Fruit fly (Drosophila melanogaster) whole organism, embryonic: ENCODE measurements around the gene OtopLc.

Experiments
- Bdp1 ChIP-seq: fragments of 200-800 bp; sonication (Bioruptor generic); optimal IDR thresholded peaks from 3 replicates; lab custom pipeline; 2016; ENCODE audit warnings: missing biosample characterization, missing genetic modification characterization
- Bteb2 ChIP-seq: fragments of 200-800 bp; sonication (Bioruptor generic); optimal IDR thresholded peaks from 2 replicates; lab custom pipeline; 2016; ENCODE audit warnings: missing biosample characterization, missing genetic modification characterization
- CG11085 ChIP-seq: fragments of 200-800 bp; sonication (Bioruptor generic); IDR thresholded peaks from 2 replicates; pipeline ENCODE4 v1.3.6; 2022; ENCODE audit warnings: missing biosample characterization, missing genetic modification characterization
- CG11560 ChIP-seq: fragments of 200-800 bp; sonication (Bioruptor generic); IDR thresholded peaks from 3 replicates; pipeline ENCODE4 v1.3.6; 2022; ENCODE audit warnings: missing biosample characterization, missing genetic modification characterization
- CG12744 ChIP-seq: fragments of 200-800 bp; sonication (Bioruptor generic); optimal IDR thresholded peaks from 2 replicates; lab custom pipeline; 2016; ENCODE audit warnings: missing biosample characterization, missing genetic modification characterization
- CG14710 ChIP-seq: fragments of 200-800 bp; sonication (Bioruptor generic); optimal IDR thresholded peaks from 3 replicates; lab custom pipeline; 2019; ENCODE audit warnings: missing biosample characterization, mild to moderate bottlenecking, missing genetic modification characterization, moderate library complexity
- CG15269 ChIP-seq: fragments of 200-800 bp; sonication (Bioruptor generic); optimal IDR thresholded peaks from 2 replicates; lab custom pipeline; 2018; ENCODE audit warnings: missing biosample characterization, mild to moderate bottlenecking, missing genetic modification characterization, moderate library complexity
- CG15696 ChIP-seq: fragments of 200-800 bp; sonication (Bioruptor generic); optimal IDR thresholded peaks from 2 replicates; lab custom pipeline; 2019; ENCODE audit warnings: missing biosample characterization, mild to moderate bottlenecking, missing genetic modification characterization, moderate library complexity
- CG16815 ChIP-seq: fragments of 200-800 bp; sonication (Bioruptor generic); optimal IDR thresholded peaks from 3 replicates; lab custom pipeline; 2017; ENCODE audit warnings: missing biosample characterization, mild to moderate bottlenecking, missing genetic modification characterization
- CG17829 ChIP-seq: fragments of 200-800 bp; optimal IDR thresholded peaks from 2 replicates; lab custom pipeline; 2019; ENCODE audit warnings: missing biosample characterization, mild to moderate bottlenecking, missing genetic modification characterization, moderate library complexity
- CG2129 ChIP-seq: fragments of 200-800 bp; sonication (Bioruptor generic); IDR thresholded peaks from 2 replicates; pipeline ENCODE4 v1.3.6; 2022; ENCODE audit warnings: missing biosample characterization, missing genetic modification characterization; ENCODE audit not compliant: partially characterized antibody
- CG2202 ChIP-seq: fragments of 200-800 bp; sonication (Bioruptor generic); optimal IDR thresholded peaks from 2 replicates; lab custom pipeline; 2018; ENCODE audit warnings: missing biosample characterization, mild to moderate bottlenecking, missing genetic modification characterization
- CG32767 ChIP-seq: fragments of 200-800 bp; sonication (Bioruptor generic); IDR thresholded peaks from 2 replicates; pipeline ENCODE4 v1.3.6; 2022; ENCODE audit warnings: missing biosample characterization, missing genetic modification characterization
- CG4328 ChIP-seq: fragments of 200-800 bp; sonication (Bioruptor generic); optimal IDR thresholded peaks from 3 replicates; lab custom pipeline; 2017; ENCODE audit warnings: missing biosample characterization, missing genetic modification reagents, missing genetic modification characterization
- CG6654 ChIP-seq: fragments of 200-800 bp; sonication (Bioruptor generic); optimal IDR thresholded peaks from 2 replicates; lab custom pipeline; 2017; ENCODE audit warnings: missing biosample characterization, mild to moderate bottlenecking, missing genetic modification characterization
- CG6791 ChIP-seq: fragments of 200-800 bp; sonication (Bioruptor generic); IDR thresholded peaks from 3 replicates; pipeline ENCODE4 v1.3.6; 2022; ENCODE audit warnings: missing biosample characterization, missing genetic modification characterization; ENCODE audit not compliant: partially characterized antibody
- CG8281 ChIP-seq: fragments of 200-800 bp; sonication (Bioruptor generic); optimal IDR thresholded peaks from 2 replicates; lab custom pipeline; 2018; ENCODE audit warnings: missing biosample characterization, mild to moderate bottlenecking, missing genetic modification characterization, moderate library complexity
- Camta ChIP-seq: fragments of 200-800 bp; sonication (Bioruptor generic); optimal IDR thresholded peaks from 2 replicates; lab custom pipeline; 2016; ENCODE audit warnings: missing biosample characterization, missing genetic modification characterization
- CkIIα-i1 ChIP-seq: fragments of 200-800 bp; sonication (Bioruptor generic); IDR thresholded peaks from 2 replicates; pipeline ENCODE4 v1.3.6; 2022; ENCODE audit warnings: missing biosample characterization, missing genetic modification characterization
- Deaf1 ChIP-seq: fragments of 200-800 bp; optimal IDR thresholded peaks from 3 replicates; lab custom pipeline; 2019; ENCODE audit warnings: missing biosample characterization, mild to moderate bottlenecking, missing genetic modification characterization, moderate library complexity
- Dll ChIP-seq: fragments of 200-800 bp; sonication (Bioruptor generic); IDR thresholded peaks from 4 replicates; pipeline ENCODE4 v1.3.6; 2022; ENCODE audit warnings: missing biosample characterization, missing genetic modification characterization; ENCODE audit not compliant: partially characterized antibody
- Doc3 ChIP-seq: fragments of 200-800 bp; sonication (Bioruptor generic); IDR thresholded peaks from 3 replicates; pipeline ENCODE4 v1.3.6; 2022; ENCODE audit warnings: missing biosample characterization, missing genetic modification characterization; ENCODE audit not compliant: partially characterized antibody
- Drgx ChIP-seq: fragments of 200-800 bp; sonication (Bioruptor generic); IDR thresholded peaks from 2 replicates; pipeline ENCODE4 v1.3.6; 2022; ENCODE audit warnings: missing biosample characterization, missing genetic modification characterization
- Elba2 ChIP-seq: fragments of 200-800 bp; sonication (Bioruptor generic); optimal IDR thresholded peaks from 3 replicates; lab custom pipeline; 2016; ENCODE audit warnings: missing biosample characterization, missing genetic modification characterization
- Fer1 ChIP-seq: fragments of 200-800 bp; sonication (Bioruptor generic); optimal IDR thresholded peaks from 2 replicates; lab custom pipeline; 2017; ENCODE audit warnings: missing biosample characterization, mild to moderate bottlenecking, missing genetic modification characterization
- Hr3 ChIP-seq: fragments of 200-800 bp; sonication (Bioruptor generic); optimal IDR thresholded peaks from 3 replicates; lab custom pipeline; 2016; ENCODE audit warnings: missing biosample characterization, missing genetic modification characterization
- Hr39 ChIP-seq: fragments of >200 bp; optimal IDR thresholded peaks from 2 replicates; lab custom pipeline; 2017
- Hr51 ChIP-seq, 2 experiments: fragments of 200-800 bp; sonication (Bioruptor generic); optimal IDR thresholded peaks; 2 replicates in 1 of 2; 3 replicates in 1 of 2; lab custom pipeline; 2016 to 2018; ENCODE audit warnings: missing biosample characterization in 2 of 2, missing genetic modification characterization in 2 of 2, mild to moderate bottlenecking in 1 of 2, moderate library complexity in 1 of 2
- MTF-1 ChIP-seq: fragments of 200-800 bp; sonication (Bioruptor generic); optimal IDR thresholded peaks from 2 replicates; lab custom pipeline; 2018; ENCODE audit warnings: missing biosample characterization, mild to moderate bottlenecking, missing genetic modification characterization, borderline replicate concordance
- NFAT ChIP-seq: fragments of 200-800 bp; sonication (Bioruptor generic); IDR thresholded peaks from 2 replicates; pipeline ENCODE4 v1.3.6; 2022; ENCODE audit warnings: missing biosample characterization, missing genetic modification characterization
- Neu2 ChIP-seq: fragments of 200-800 bp; sonication (Bioruptor generic); optimal IDR thresholded peaks from 3 replicates; lab custom pipeline; 2016; ENCODE audit warnings: missing biosample characterization, missing genetic modification characterization, borderline replicate concordance
- Spps ChIP-seq: fragments of 200-800 bp; sonication (Bioruptor generic); optimal IDR thresholded peaks from 2 replicates; lab custom pipeline; 2018; ENCODE audit warnings: missing biosample characterization, mild to moderate bottlenecking, missing genetic modification characterization
- aop ChIP-seq: fragments of 200-800 bp; sonication (Bioruptor generic); IDR thresholded peaks from 2 replicates; pipeline ENCODE4 v1.3.6; 2022; ENCODE audit warnings: missing biosample characterization, missing genetic modification characterization
- dan ChIP-seq: fragments of 200-800 bp; sonication (Bioruptor generic); IDR thresholded peaks from 2 replicates; pipeline ENCODE4 v1.3.6; 2022; ENCODE audit warnings: missing biosample characterization, missing genetic modification characterization
- fd96Cb ChIP-seq: fragments of 200-800 bp; sonication (Bioruptor generic); optimal IDR thresholded peaks from 2 replicates; lab custom pipeline; 2018; ENCODE audit warnings: missing biosample characterization, mild to moderate bottlenecking, missing genetic modification characterization, moderate library complexity
- hb ChIP-seq: fragments of 200-800 bp; sonication (Bioruptor generic); IDR thresholded peaks from 3 replicates; pipeline ENCODE4 v1.3.6; 2022; ENCODE audit warnings: missing biosample characterization, missing genetic modification characterization; ENCODE audit not compliant: partially characterized antibody
- jing ChIP-seq: fragments of 200-800 bp; sonication (Bioruptor generic); optimal IDR thresholded peaks from 2 replicates; lab custom pipeline; 2018; ENCODE audit warnings: missing biosample characterization, mild to moderate bottlenecking, missing genetic modification characterization
- lbe ChIP-seq: fragments of 200-800 bp; sonication (Bioruptor generic); optimal IDR thresholded peaks from 2 replicates; lab custom pipeline; 2016; ENCODE audit warnings: missing biosample characterization, mild to moderate bottlenecking, missing genetic modification characterization
- mld ChIP-seq: fragments of 200-800 bp; sonication (Bioruptor generic); IDR thresholded peaks from 3 replicates; pipeline ENCODE4 v1.3.6; 2022; ENCODE audit warnings: missing biosample characterization, missing genetic modification characterization; ENCODE audit not compliant: partially characterized antibody
- prd ChIP-seq, 3 experiments: fragments of >200 bp in 2 of 3; fragments of 200-800 bp in 1 of 3; sonication (Bioruptor generic) in 1 of 3; optimal IDR thresholded peaks in 2 of 3; IDR thresholded peaks in 1 of 3; 2 replicates in 2 of 3; 3 replicates in 1 of 3; pipeline versions ENCODE4 v1.3.6 to Lab custom; 2017 to 2022; ENCODE audit warnings: missing biosample characterization in 1 of 3, missing genetic modification characterization in 1 of 3
- run ChIP-seq: fragments of 200-800 bp; sonication (Bioruptor generic); optimal IDR thresholded peaks from 3 replicates; lab custom pipeline; 2018; ENCODE audit warnings: missing biosample characterization, mild to moderate bottlenecking, missing genetic modification characterization
- salm ChIP-seq: fragments of 200-800 bp; sonication (Bioruptor generic); optimal IDR thresholded peaks from 2 replicates; lab custom pipeline; 2018; ENCODE audit warnings: missing biosample characterization, mild to moderate bottlenecking, missing genetic modification characterization
- seq ChIP-seq: fragments of 200-800 bp; sonication (Bioruptor generic); IDR thresholded peaks from 2 replicates; pipeline ENCODE4 v1.3.6; 2022; ENCODE audit warnings: missing biosample characterization, missing genetic modification characterization
- slou ChIP-seq: fragments of 200-800 bp; sonication (Bioruptor generic); optimal IDR thresholded peaks from 3 replicates; lab custom pipeline; 2016; ENCODE audit warnings: missing biosample characterization, missing genetic modification characterization
- stwl ChIP-seq: fragments of 200-800 bp; sonication (Bioruptor generic); optimal IDR thresholded peaks from 3 replicates; lab custom pipeline; 2018; ENCODE audit warnings: missing biosample characterization, mild to moderate bottlenecking, missing genetic modification characterization, moderate library complexity
- tin ChIP-seq: fragments of 200-800 bp; sonication (Bioruptor generic); optimal IDR thresholded peaks from 3 replicates; lab custom pipeline; 2016; ENCODE audit warnings: missing biosample characterization, missing genetic modification characterization
- unpg ChIP-seq: fragments of 200-800 bp; sonication (Bioruptor generic); optimal IDR thresholded peaks from 3 replicates; lab custom pipeline; 2018; ENCODE audit warnings: missing biosample characterization, mild to moderate bottlenecking, missing genetic modification characterization, moderate library complexity
- wor ChIP-seq: fragments of 200-800 bp; sonication (Bioruptor generic); IDR thresholded peaks from 2 replicates; pipeline ENCODE4 v1.3.6; 2022; ENCODE audit warnings: missing biosample characterization, missing genetic modification characterization
- zen ChIP-seq: fragments of 200-800 bp; sonication (Bioruptor generic); optimal IDR thresholded peaks from 3 replicates; lab custom pipeline; 2018; ENCODE audit warnings: missing biosample characterization, mild to moderate bottlenecking, missing genetic modification characterization, moderate library complexity
- zfh2 ChIP-seq: fragments of 200-800 bp; sonication (Bioruptor generic); optimal IDR thresholded peaks from 2 replicates; lab custom pipeline; 2016; ENCODE audit warnings: missing biosample characterization, missing genetic modification characterization

Gene OtopLc

dm6 chrX:5604181-5604580, 58.5 kb downstream of the OtopLc start (continued):
- TF ChIP-seq Elba2 (GFP tag; lab: Kevin White, UChicago) (no peak), zfh2 (peak; percentile 12), slou (GFP tag; lab: Kevin White, UChicago) (no peak), wor (GFP tag; lab: Robert Waterston, UW) (0 out of 2 replicates have a peak, but pooled peaks have one; percentile 19), CG15696 (peak; percentile 63), CG2129 (GFP tag; lab: Robert Waterston, UW) (no peak), fd96Cb (peak; percentile 25), CG11560 (tag; lab: Robert Waterston, UW) (no peak), run (no peak), Bdp1 (GFP tag; lab: Kevin White, UChicago) (no peak), jing (GFP tag; lab: Kevin White, UChicago) (no peak), Doc3 (no peak), prd (optimal IDR thresholded peaks at IDR 0.05; lab: Kevin White, UChicago) (no peak), prd (GFP tag; IDR thresholded peaks at IDR 0.05; lab: Robert Waterston, UW) (peak; percentile 88), Spps (tag; lab: Kevin White, UChicago) (no peak), Hr39 (no peak), CG6654 (GFP tag; lab: Kevin White, UChicago) (no peak), dan (GFP tag; lab: Robert Waterston, UW) (0 out of 2 replicates have a peak, but pooled peaks have one; percentile 17), seq (GFP tag; lab: Robert Waterston, UW) (peak; percentile 49; the same call in 1 of the 2 replicates), CG8281 (no peak), aop (GFP tag; lab: Robert Waterston, UW) (no peak), CG12744 (no peak), Hr3 (GFP tag; lab: Kevin White, UChicago) (peak; percentile 6), CG32767 (GFP tag; lab: Robert Waterston, UW) (no peak), Hr51 (GFP tag; optimal IDR thresholded peaks at IDR 0.05; lab: Kevin White, UChicago) (no peak), CG4328 (GFP tag; lab: Kevin White, UChicago) (no peak), CkIIα-i1 (no peak), CG17829 (tag; lab: Kevin White, UChicago) (peak; percentile 53), MTF-1 (no peak), stwl (no peak), Bteb2 (no peak), Camta (GFP tag; lab: Kevin White, UChicago) (no peak), NFAT (GFP tag; lab: Robert Waterston, UW) (0 out of 2 replicates have a peak, but pooled peaks have one; percentile 25), Drgx (no peak), lbe (GFP tag; lab: Kevin White, UChicago) (no peak), CG6791 (no peak), CG16815 (GFP tag; lab: Kevin White, UChicago) (peak; percentile 45), CG15269 (tag; lab: Kevin White, UChicago) (no peak), CG11085 (GFP tag; lab: Robert Waterston, UW) (no peak), unpg (GFP tag; lab: Kevin White, UChicago) (no peak), mld (no peak), CG14710 (tag; lab: Kevin White, UChicago) (peak; percentile 34), zen (tag; lab: Kevin White, UChicago) (peak; percentile 64), hb (no peak), tin (GFP tag; lab: Kevin White, UChicago) (no peak), Fer1 (GFP tag; lab: Kevin White, UChicago) (no peak), CG2202 (tag; lab: Kevin White, UChicago) (no peak), Dll (GFP tag; lab: Robert Waterston, UW) (no peak), Deaf1 (tag; lab: Kevin White, UChicago) (no peak), salm (tag; lab: Kevin White, UChicago) (no peak), Neu2 (GFP tag; lab: Kevin White, UChicago) (no peak)
